Worm (Caenorhabditis elegans) whole organism, midembryonic: ENCODE measurements around the gene C08F1.11.

Source experiments
- T22C8.4 ChIP-seq: fragments of 200-800 bp; sonication (Bioruptor generic); IDR thresholded peaks from 2 replicates; pipeline ENCODE4 v1.3.6; 2022; ENCODE audit warnings: missing genetic modification characterization, missing compliant biosample characterization
- cog-1 ChIP-seq: sonication (generic microtip); optimal IDR thresholded peaks from 2 replicates; lab custom pipeline; 2016; ENCODE audit warnings: missing genetic modification characterization, missing compliant biosample characterization
- flt-1 ChIP-seq: fragments of 200-800 bp; sonication (Bioruptor generic); IDR thresholded peaks from 2 replicates; pipeline ENCODE4 v1.3.6; 2022; ENCODE audit warnings: missing genetic modification characterization, missing compliant biosample characterization
- klf-2 ChIP-seq: fragments of 200-800 bp; sonication (Bioruptor generic); conservative IDR thresholded peaks from 2 replicates; pipeline ENCODE4 v1.3.6; 2022; ENCODE audit warnings: missing genetic modification reagents, missing genetic modification characterization, missing compliant biosample characterization
- med-1 ChIP-seq: sonication (generic microtip); optimal IDR thresholded peaks from 2 replicates; lab custom pipeline; 2017; ENCODE audit warnings: missing genetic modification characterization, mild to moderate bottlenecking, missing compliant biosample characterization, antibody characterized with exemption, missing genetic modification reagents; ENCODE audit not compliant: insufficient read depth
- ref-1 ChIP-seq: fragments of 200-800 bp; sonication (Bioruptor generic); conservative IDR thresholded peaks from 2 replicates; pipeline ENCODE4 v1.3.6; 2022; ENCODE audit warnings: missing genetic modification reagents, missing genetic modification characterization, missing compliant biosample characterization
- tab-1 ChIP-seq: fragments of 200-800 bp; sonication (Bioruptor generic); IDR thresholded peaks from 2 replicates; pipeline ENCODE4 v1.3.6; 2022; ENCODE audit warnings: missing genetic modification characterization, missing compliant biosample characterization
- ztf-23 ChIP-seq: fragments of 200-800 bp; sonication (Bioruptor generic); IDR thresholded peaks from 2 replicates; pipeline ENCODE4 v1.3.6; 2022; ENCODE audit warnings: missing genetic modification reagents, missing genetic modification characterization, missing compliant biosample characterization
- ztf-29 ChIP-seq: fragments of 200-800 bp; sonication (Bioruptor generic); IDR thresholded peaks from 2 replicates; pipeline ENCODE4 v1.3.6; 2022; ENCODE audit warnings: missing genetic modification reagents, missing genetic modification characterization, missing compliant biosample characterization

The C08F1.11 gene

DNA sequence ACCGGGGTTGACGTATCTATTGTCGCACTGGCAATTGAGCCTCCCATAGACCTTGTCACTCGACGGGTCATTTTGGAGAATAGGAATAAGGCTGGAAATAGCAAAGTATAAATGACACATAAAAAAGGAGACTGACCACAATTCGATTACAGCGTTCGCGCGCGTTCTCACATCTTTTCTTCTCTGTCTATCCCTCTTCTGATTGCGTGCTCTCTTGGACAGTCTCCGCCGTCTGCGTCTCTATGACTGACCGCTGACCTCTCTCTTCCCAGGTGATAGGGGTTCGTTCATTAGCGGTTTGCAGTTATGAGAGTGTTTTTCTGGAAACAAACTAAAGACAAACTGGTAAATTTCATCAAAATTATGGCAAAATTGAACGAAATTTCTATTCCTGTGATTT, 48.3 kb downstream of the C08F1.11 start, which contains the start of gene ceh-83:
TSS of gene ceh-83 (minus strand) at position 181 of the 400 bp plus-strand sequence.
- TF ChIP-seq med-1 (GFP tag; lab: Kevin White, UChicago) (no peak), cog-1 (tag; lab: Kevin White, UChicago) (no peak), T22C8.4 (GFP tag; lab: Robert Waterston, UW) (no peak), flt-1 (no peak), tab-1 (GFP tag; lab: Robert Waterston, UW) (no peak), ztf-29 (GFP tag; lab: Robert Waterston, UW) (no peak), klf-2 (no peak), ztf-23 (GFP tag; lab: Robert Waterston, UW) (no peak), ref-1 (no peak)

DNA sequence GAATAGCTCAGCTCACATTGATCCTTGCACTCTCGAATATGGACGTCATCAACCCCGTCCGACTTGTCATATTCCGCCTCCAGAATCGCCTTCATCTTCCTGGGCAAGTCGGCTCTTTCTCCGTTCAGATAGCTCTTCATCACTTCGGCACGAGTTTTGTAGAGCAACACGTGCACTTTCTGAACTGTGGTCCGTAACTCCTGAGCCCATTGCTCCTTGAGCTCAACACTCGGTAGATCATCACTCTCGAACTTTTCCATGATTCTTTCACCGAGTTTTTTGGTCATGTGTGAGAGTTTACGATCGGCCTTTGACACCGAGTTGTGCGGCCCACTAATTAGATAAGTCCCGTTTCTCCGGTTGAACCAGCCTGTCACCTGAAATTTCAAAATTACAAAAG, 49.6 kb downstream of the C08F1.11 start:
- TF ChIP-seq ref-1 (no peak), T22C8.4 (GFP tag; lab: Robert Waterston, UW) (no peak), tab-1 (GFP tag; lab: Robert Waterston, UW) (no peak), ztf-23 (GFP tag; lab: Robert Waterston, UW) (no peak), klf-2 (no peak), flt-1 (no peak), ztf-29 (GFP tag; lab: Robert Waterston, UW) (no peak), med-1 (GFP tag; lab: Kevin White, UChicago) (no peak), cog-1 (tag; lab: Kevin White, UChicago) (no peak)
